Worm (Caenorhabditis elegans) whole organism, midembryonic: ENCODE results near the gene R05G9R.1.

Experiments
- T22C8.4 ChIP-seq: fragments of 200-800 bp; sonication (Bioruptor generic); IDR thresholded peaks from 2 replicates; pipeline ENCODE4 v1.3.6; 2022; ENCODE audit warnings: missing genetic modification characterization, missing compliant biosample characterization
- cog-1 ChIP-seq: sonication (generic microtip); optimal IDR thresholded peaks from 2 replicates; lab custom pipeline; 2016; ENCODE audit warnings: missing genetic modification characterization, missing compliant biosample characterization
- flt-1 ChIP-seq: fragments of 200-800 bp; sonication (Bioruptor generic); IDR thresholded peaks from 2 replicates; pipeline ENCODE4 v1.3.6; 2022; ENCODE audit warnings: missing genetic modification characterization, missing compliant biosample characterization
- klf-2 ChIP-seq: fragments of 200-800 bp; sonication (Bioruptor generic); conservative IDR thresholded peaks from 2 replicates; pipeline ENCODE4 v1.3.6; 2022; ENCODE audit warnings: missing genetic modification reagents, missing genetic modification characterization, missing compliant biosample characterization
- med-1 ChIP-seq: sonication (generic microtip); optimal IDR thresholded peaks from 2 replicates; lab custom pipeline; 2017; ENCODE audit warnings: missing genetic modification characterization, mild to moderate bottlenecking, missing compliant biosample characterization, antibody characterized with exemption, missing genetic modification reagents; ENCODE audit not compliant: insufficient read depth
- ztf-23 ChIP-seq: fragments of 200-800 bp; sonication (Bioruptor generic); IDR thresholded peaks from 2 replicates; pipeline ENCODE4 v1.3.6; 2022; ENCODE audit warnings: missing genetic modification reagents, missing genetic modification characterization, missing compliant biosample characterization

DNA sequence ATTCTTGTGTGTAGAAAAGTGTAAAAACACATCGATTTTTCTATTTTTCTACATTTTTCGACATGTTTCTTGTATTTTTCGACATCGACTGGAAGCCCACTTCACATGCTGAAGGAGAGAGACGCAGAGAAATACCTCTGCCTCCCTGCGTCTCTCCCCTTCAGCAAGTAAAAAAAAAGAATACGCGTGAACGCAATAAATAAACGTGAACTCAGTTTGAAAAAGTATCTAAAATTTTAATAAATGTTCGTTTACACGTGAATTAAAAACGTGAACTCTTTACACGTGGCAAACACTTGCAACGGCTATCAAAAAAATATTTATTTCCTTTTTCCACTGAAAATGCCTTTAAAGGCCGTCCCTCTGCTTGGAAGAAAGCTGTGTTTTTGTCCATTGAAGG is 11.0 kb downstream of the R05G9R.1 start, which contains the start of gene R05G9.1:
- TF ChIP-seq med-1 (GFP tag; lab: Kevin White, UChicago) (no peak), T22C8.4 (GFP tag; lab: Robert Waterston, UW) (no peak), ztf-23 (no peak), klf-2 (no peak), cog-1 (tag; lab: Kevin White, UChicago) (no peak), flt-1 (GFP tag; lab: Robert Waterston, UW) (no peak)
